Worm (Caenorhabditis elegans) whole organism, L3 larva: ENCODE data around the gene K02F3.2.

Experiments used
- ZK546.5 ChIP-seq: sonication (generic microtip); optimal IDR thresholded peaks from 2 replicates; lab custom pipeline; 2017; ENCODE audit warnings: missing biosample characterization, missing genetic modification characterization
- ama-1 ChIP-seq: fragments of 150-350 bp; optimal IDR thresholded peaks from 2 replicates; lab custom pipeline; 2018
- ceh-28 ChIP-seq: fragments of 150-350 bp; optimal IDR thresholded peaks from 2 replicates; lab custom pipeline; 2014; ENCODE audit warnings: missing biosample characterization, missing genetic modification reagents, missing genetic modification characterization
- ceh-82 ChIP-seq: fragments of 150-350 bp; optimal IDR thresholded peaks from 2 replicates; lab custom pipeline; 2014; ENCODE audit warnings: missing biosample characterization, missing genetic modification characterization
- ceh-9 ChIP-seq: sonication (generic microtip); optimal IDR thresholded peaks from 2 replicates; lab custom pipeline; 2018; ENCODE audit warnings: missing biosample characterization, missing genetic modification characterization
- egl-27 ChIP-seq: sonication (generic microtip); optimal IDR thresholded peaks from 4 replicates; lab custom pipeline; 2017; ENCODE audit warnings: missing biosample characterization, missing genetic modification reagents, missing genetic modification characterization
- egl-5 ChIP-seq: fragments of 150-350 bp; optimal IDR thresholded peaks from 2 replicates; lab custom pipeline; 2017; ENCODE audit warnings: missing biosample characterization, missing genetic modification reagents, missing genetic modification characterization, inconsistent platforms
- elt-2 ChIP-seq: sonication (generic microtip); optimal IDR thresholded peaks from 2 replicates; lab custom pipeline; 2016; ENCODE audit warnings: missing genetic modification reagents, mild to moderate bottlenecking, missing genetic modification characterization, missing compliant biosample characterization
- eor-1 ChIP-seq, 2 experiments: fragments of 150-350 bp; optimal IDR thresholded peaks; 2 replicates each; lab custom pipeline; 2014 to 2018; ENCODE audit warnings: missing biosample characterization in 2 of 2, missing genetic modification characterization in 2 of 2
- fkh-2 ChIP-seq: fragments of 150-350 bp; optimal IDR thresholded peaks from 2 replicates; lab custom pipeline; 2014; ENCODE audit warnings: missing biosample characterization, missing genetic modification reagents, missing genetic modification characterization
- fos-1 ChIP-seq: fragments of 150-350 bp; optimal IDR thresholded peaks from 2 replicates; lab custom pipeline; 2014; ENCODE audit warnings: missing biosample characterization, missing genetic modification characterization
- jun-1 ChIP-seq: fragments of 150-350 bp; optimal IDR thresholded peaks from 2 replicates; lab custom pipeline; 2014; ENCODE audit warnings: missing biosample characterization, missing genetic modification reagents, missing genetic modification characterization
- lin-15B ChIP-seq: fragments of 150-350 bp; optimal IDR thresholded peaks from 2 replicates; lab custom pipeline; 2014; ENCODE audit warnings: missing biosample characterization, missing genetic modification characterization
- mdl-1 ChIP-seq: fragments of 150-350 bp; optimal IDR thresholded peaks from 2 replicates; lab custom pipeline; 2014; ENCODE audit warnings: missing biosample characterization, missing genetic modification characterization
- nfya-1 ChIP-seq: sonication (generic microtip); optimal IDR thresholded peaks from 2 replicates; lab custom pipeline; 2017; ENCODE audit warnings: missing genetic modification characterization, mild to moderate bottlenecking, missing compliant biosample characterization, antibody characterized with exemption, moderate library complexity; ENCODE audit not compliant: insufficient read depth
- nhr-25 ChIP-seq: sonication (generic microtip); optimal IDR thresholded peaks from 2 replicates; lab custom pipeline; 2017; ENCODE audit warnings: missing biosample characterization, missing genetic modification characterization
- nhr-43 ChIP-seq: sonication (generic microtip); optimal IDR thresholded peaks from 2 replicates; lab custom pipeline; 2016; ENCODE audit warnings: mild to moderate bottlenecking, missing genetic modification characterization, missing compliant biosample characterization; ENCODE audit not compliant: poor library complexity, severe bottlenecking
- nhr-76 ChIP-seq: fragments of 150-350 bp; sonication (generic microtip); optimal IDR thresholded peaks from 5 replicates; lab custom pipeline; 2014; ENCODE audit warnings: missing biosample characterization, missing genetic modification characterization
- pha-4 ChIP-seq: fragments of 150-350 bp; optimal IDR thresholded peaks from 2 replicates; lab custom pipeline; 2014; ENCODE audit warnings: missing biosample characterization, missing genetic modification reagents, missing genetic modification characterization
- pqm-1 ChIP-seq: fragments of 150-350 bp; optimal IDR thresholded peaks from 2 replicates; lab custom pipeline; 2017; ENCODE audit warnings: missing biosample characterization, missing genetic modification characterization, inconsistent platforms
- skn-1 ChIP-seq: fragments of 150-350 bp; optimal IDR thresholded peaks from 2 replicates; lab custom pipeline; 2014; ENCODE audit warnings: missing biosample characterization, missing genetic modification characterization
- snpc-4 ChIP-seq: fragments of 150-350 bp; optimal IDR thresholded peaks from 2 replicates; lab custom pipeline; 2014; ENCODE audit warnings: missing biosample characterization, missing genetic modification characterization
- unc-39 ChIP-seq: sonication (generic microtip); optimal IDR thresholded peaks from 4 replicates; lab custom pipeline; 2017; ENCODE audit warnings: missing biosample characterization, missing genetic modification characterization
- unc-62 ChIP-seq: fragments of 150-350 bp; sonication (generic microtip); optimal IDR thresholded peaks from 4 replicates; lab custom pipeline; 2014; ENCODE audit warnings: missing biosample characterization, missing genetic modification reagents, missing genetic modification characterization
- ztf-4 ChIP-seq: fragments of 150-350 bp; optimal IDR thresholded peaks from 2 replicates; lab custom pipeline; 2014; ENCODE audit warnings: missing biosample characterization, missing genetic modification characterization

Gene K02F3.2

DNA sequence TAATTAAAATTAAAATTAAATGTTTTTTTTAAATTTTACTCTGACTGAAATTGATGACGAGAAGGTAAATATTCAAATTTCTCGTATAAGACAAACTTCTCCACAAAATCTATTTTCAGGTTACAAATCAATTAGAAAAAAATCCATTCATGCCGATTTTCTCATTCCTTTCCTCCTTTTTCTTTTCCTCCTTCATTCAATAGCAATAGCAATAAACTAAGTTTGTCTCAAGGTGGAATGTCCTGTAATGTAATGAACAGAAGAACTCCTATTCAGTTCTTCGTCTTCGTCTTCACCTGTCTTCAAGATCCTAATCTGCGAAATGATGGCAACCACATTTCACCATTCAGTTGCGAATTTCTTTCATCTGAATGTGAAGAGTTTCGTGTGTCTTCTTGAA, 29.8 kb upstream of the K02F3.2 start, which contains the start of gene dac-1:
Gene dac-1, plus strand, starts transcription at position 301 of the 400 bp plus-strand sequence.
- TF ChIP-seq unc-62 (GFP tag; lab: Kevin White, UChicago) (no peak), nfya-1 (tag; lab: Kevin White, UChicago) (no peak), nhr-25 (tag; lab: Kevin White, UChicago) (peak; percentile 28), eor-1 (tag; optimal IDR thresholded peaks at IDR 0.05; lab: Kevin White, UChicago) (no peak), nhr-43 (no peak)

DNA sequence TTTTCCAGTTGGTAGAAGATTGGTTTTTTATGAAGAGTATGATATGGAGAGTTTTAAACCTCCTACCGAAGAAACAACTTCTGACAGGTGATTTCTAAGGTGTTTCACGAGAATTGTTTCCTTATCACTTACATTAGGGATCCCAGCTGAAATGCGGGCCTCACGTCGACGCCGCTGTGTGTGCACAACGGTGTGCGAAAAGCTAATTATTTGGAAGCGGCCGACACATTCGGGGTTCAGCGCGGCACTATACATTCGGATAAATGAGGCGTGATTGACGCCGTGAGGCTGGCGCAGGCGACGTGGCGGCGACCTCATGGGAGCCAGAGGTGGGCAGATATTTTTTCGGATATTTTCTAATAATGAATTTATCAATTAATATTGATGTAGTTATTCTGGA, 26.3 kb upstream of the K02F3.2 start:
- no peak for TF ChIP-seq ZK546.5
- TF ChIP-seq snpc-4 (tag; lab: Kevin White, UChicago), result peak; percentile 38

DNA sequence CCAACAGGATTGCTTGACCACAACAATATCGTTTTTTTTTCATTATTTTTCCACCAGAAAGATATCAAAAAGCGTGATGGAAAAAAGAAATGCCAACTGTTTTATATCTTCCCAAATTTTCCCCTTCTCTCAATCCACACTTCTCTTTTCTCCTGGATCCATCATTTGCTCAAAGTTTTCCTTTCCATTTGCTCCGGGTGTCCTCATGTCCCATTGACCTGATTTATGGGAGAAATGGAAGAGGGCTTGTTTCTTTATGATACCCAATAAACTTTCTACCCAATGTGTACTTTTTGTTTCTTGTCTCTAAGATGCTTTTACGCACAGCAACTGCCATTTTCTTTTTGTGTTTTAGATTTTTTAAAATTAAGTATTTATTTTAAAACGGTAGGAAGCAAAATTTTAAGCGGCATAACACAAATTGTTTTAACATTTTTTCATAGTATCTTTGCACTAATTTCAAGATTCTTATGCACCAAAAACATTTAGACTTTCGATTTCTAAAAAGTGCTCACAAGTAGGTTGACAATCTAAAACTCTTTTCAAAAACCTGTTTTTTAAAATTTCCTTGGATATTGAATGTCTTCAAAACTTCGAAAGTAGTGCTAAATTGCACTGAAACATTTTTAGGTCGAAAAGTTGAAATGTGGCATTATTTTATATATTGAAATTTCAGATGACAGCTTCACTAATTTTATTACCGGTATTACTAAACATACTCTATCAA, 22.9 kb upstream of the K02F3.2 start, which contains the start of gene clec-149:
Gene clec-149, plus strand, starts transcription at position 677 of the 727 bp plus-strand sequence.
- peak; percentile 14 for TF ChIP-seq nfya-1 (tag; lab: Kevin White, UChicago)
- TF ChIP-seq elt-2 (tag; lab: Kevin White, UChicago), result no peak
- TF ChIP-seq fos-1 (tag; lab: Kevin White, UChicago), result no peak
- TF ChIP-seq lin-15B (tag; lab: Kevin White, UChicago), result no peak
- TF ChIP-seq egl-5 (tag; lab: Kevin White, UChicago), result peak; percentile 84
- TF ChIP-seq nhr-43, result no peak
- no peak for TF ChIP-seq mdl-1 (tag; lab: Kevin White, UChicago)
- TF ChIP-seq ama-1 (lab: Kevin White, UChicago), result no peak
- TF ChIP-seq, all 47 proteins: peak for 2

DNA sequence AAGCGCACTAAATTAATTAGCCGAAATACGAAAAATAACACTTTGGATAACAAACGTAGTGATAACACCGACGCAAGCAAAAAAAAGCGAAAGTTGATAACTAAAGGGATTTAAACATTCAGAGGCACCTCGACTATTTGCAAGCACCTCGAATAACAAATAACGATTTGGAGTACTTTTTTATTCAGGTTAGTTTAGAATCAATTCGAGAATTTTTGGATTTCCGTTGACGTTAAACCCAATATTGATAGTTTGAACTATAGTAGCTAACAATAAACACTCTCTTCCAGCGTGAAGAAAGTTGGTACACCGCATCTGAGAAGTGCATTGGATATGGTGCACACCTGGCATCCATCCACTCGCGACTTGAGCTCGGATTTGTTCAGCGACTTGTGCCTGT, 20.4 kb upstream of the K02F3.2 start:
- no peak for TF ChIP-seq unc-39 (tag; lab: Kevin White, UChicago)
- no peak for TF ChIP-seq nhr-25 (tag; lab: Kevin White, UChicago)
- TF ChIP-seq, all 47 proteins: peak for 0

DNA sequence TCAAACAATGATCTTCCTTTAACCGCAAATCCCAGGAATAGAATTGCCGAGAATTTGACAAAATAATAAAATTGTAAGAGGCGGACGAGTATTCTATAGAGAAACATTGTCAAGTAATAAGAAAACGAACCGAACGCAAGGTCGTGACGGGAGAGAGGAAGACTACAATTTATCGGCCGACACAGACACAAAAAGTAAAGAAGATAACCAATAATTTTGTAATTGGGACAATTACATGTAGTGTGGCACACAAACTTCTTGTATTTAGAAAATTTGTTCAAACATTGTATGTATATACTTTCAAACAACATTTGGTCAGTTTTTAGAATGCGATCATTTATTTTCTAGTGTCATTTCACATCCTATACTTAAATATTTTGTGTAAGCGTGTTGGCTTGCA, 13.7 kb upstream of the K02F3.2 start, which contains the start of gene ceeh-1:
Gene ceeh-1, minus strand, starts transcription at position 317 of the 400 bp plus-strand sequence.
- TF ChIP-seq elt-2 (tag; lab: Kevin White, UChicago), result peak; percentile 29
- TF ChIP-seq skn-1 (tag; lab: Kevin White, UChicago), result no peak
- no peak for TF ChIP-seq egl-5 (tag; lab: Kevin White, UChicago)
- no peak for TF ChIP-seq fkh-2
- no peak for TF ChIP-seq ceh-28 (tag; lab: Kevin White, UChicago)

DNA sequence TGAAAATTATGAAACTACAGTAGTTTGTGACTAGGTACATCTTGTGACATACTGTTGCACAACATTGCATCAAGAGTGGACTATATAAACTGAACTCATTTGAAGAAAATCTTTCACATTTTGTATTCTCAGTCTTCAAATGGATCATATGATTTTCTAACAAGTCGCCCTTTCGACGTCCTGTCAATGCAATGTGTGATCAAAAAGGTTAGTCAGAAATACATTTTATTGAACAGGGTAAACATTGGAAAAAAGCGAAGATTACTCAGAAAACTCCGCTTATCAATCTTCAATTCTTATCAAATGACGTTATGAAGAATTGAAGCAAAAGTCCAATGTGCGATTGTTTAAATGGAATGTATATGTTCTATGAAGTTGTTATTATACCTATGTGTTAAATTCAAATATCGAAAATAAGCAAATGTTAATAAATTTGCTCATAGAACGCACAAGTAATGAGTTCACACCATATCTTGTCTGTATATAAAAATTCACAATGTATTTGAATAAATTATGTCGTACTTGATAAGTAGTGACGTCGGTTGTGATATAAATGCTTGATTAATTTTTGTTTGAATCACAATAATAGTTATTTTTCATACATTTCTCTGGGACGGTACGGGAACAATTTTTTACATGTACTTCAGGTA, 12.7 kb upstream of the K02F3.2 start, which contains the start of gene zip-2:
Gene zip-2, plus strand, starts transcription at position 128 of the 650 bp plus-strand sequence.
- TF ChIP-seq ztf-4 (tag; lab: Kevin White, UChicago) (no peak), fos-1 (tag; lab: Kevin White, UChicago) (peak; percentile 14), pha-4 (peak; percentile 79), fkh-2 (no peak), ceh-82 (tag; lab: Kevin White, UChicago) (peak; percentile 8), ceh-9 (no peak), snpc-4 (tag; lab: Kevin White, UChicago) (no peak), egl-27 (tag; lab: Kevin White, UChicago) (no peak), nhr-76 (tag; lab: Kevin White, UChicago) (no peak), ceh-28 (tag; lab: Kevin White, UChicago) (peak; percentile 27), jun-1 (tag; lab: Kevin White, UChicago) (peak; percentile 24), pqm-1 (tag; lab: Kevin White, UChicago) (peak; percentile 98), elt-2 (tag; lab: Kevin White, UChicago) (peak; percentile 93)
